Fruit fly (Drosophila melanogaster) whole organism, wandering third instar larva: ENCODE results near the gene Nrx-1.

Experiments used
- Abd-B ChIP-seq: fragments of >200 bp; optimal IDR thresholded peaks from 2 replicates; lab custom pipeline; 2017; ENCODE audit warnings: missing biosample characterization, missing genetic modification characterization
- Hr78 ChIP-seq: fragments of >200 bp; optimal IDR thresholded peaks from 2 replicates; lab custom pipeline; 2017; ENCODE audit warnings: missing biosample characterization, missing genetic modification characterization
- Mio ChIP-seq: sonication (Bioruptor generic); optimal IDR thresholded peaks from 2 replicates; lab custom pipeline; 2016; ENCODE audit warnings: missing biosample characterization, missing genetic modification characterization
- br ChIP-seq: fragments of 200-800 bp; sonication (Bioruptor generic); optimal IDR thresholded peaks from 2 replicates; lab custom pipeline; 2016; ENCODE audit warnings: missing biosample characterization, missing genetic modification characterization
- h ChIP-seq: fragments of 200-800 bp; sonication (Bioruptor generic); optimal IDR thresholded peaks from 3 replicates; lab custom pipeline; 2016; ENCODE audit warnings: missing biosample characterization, mild to moderate bottlenecking, missing genetic modification characterization
- lola ChIP-seq: fragments of >200 bp; optimal IDR thresholded peaks from 2 replicates; lab custom pipeline; 2017; ENCODE audit warnings: missing biosample characterization, missing genetic modification characterization
- usp ChIP-seq: fragments of >200 bp; optimal IDR thresholded peaks from 2 replicates; lab custom pipeline; 2017; ENCODE audit warnings: missing biosample characterization, missing genetic modification characterization

dm6 chr3R:22421618-22422017 is 46.7 kb upstream of the Nrx-1 start:
- no peak for TF ChIP-seq usp (GFP tag; lab: Kevin White, UChicago)
- no peak for TF ChIP-seq lola (GFP tag; lab: Kevin White, UChicago)
- TF ChIP-seq Hr78 = no peak
- peak; percentile 85 for TF ChIP-seq h (GFP tag; lab: Kevin White, UChicago)
- no peak for TF ChIP-seq Mio (GFP tag; lab: Kevin White, UChicago)
- no peak for TF ChIP-seq Abd-B (GFP tag; lab: Kevin White, UChicago)
- peak; percentile 76 for TF ChIP-seq br (GFP tag; lab: Kevin White, UChicago)
